Worm (Caenorhabditis elegans) whole organism, late embryonic: ENCODE measurements around the gene acs-20.

Source experiments
- C08G9.2 ChIP-seq: sonication (generic microtip); optimal IDR thresholded peaks from 2 replicates; lab custom pipeline; 2016; ENCODE audit warnings: mild to moderate bottlenecking, missing genetic modification characterization, moderate library complexity, missing compliant biosample characterization
- C38D4.7 ChIP-seq: fragments of 200-800 bp; sonication (Bioruptor generic); optimal IDR thresholded peaks from 2 replicates; lab custom pipeline; 2018; ENCODE audit warnings: mild to moderate bottlenecking, missing genetic modification characterization, moderate library complexity, missing compliant biosample characterization
- F13H6.1 ChIP-seq: sonication (generic microtip); optimal IDR thresholded peaks from 2 replicates; lab custom pipeline; 2016; ENCODE audit warnings: missing genetic modification characterization, missing compliant biosample characterization
- K02D7.2 ChIP-seq: sonication (generic microtip); optimal IDR thresholded peaks from 2 replicates; lab custom pipeline; 2017; ENCODE audit warnings: mild to moderate bottlenecking, missing genetic modification characterization, missing compliant biosample characterization
- T23F11.4 ChIP-seq: fragments of 200-800 bp; sonication (Bioruptor generic); optimal IDR thresholded peaks from 2 replicates; lab custom pipeline; 2018; ENCODE audit warnings: mild to moderate bottlenecking, missing genetic modification characterization, missing compliant biosample characterization
- Y22D7AL.16 ChIP-seq: sonication (generic microtip); optimal IDR thresholded peaks from 2 replicates; lab custom pipeline; 2016; ENCODE audit warnings: missing genetic modification characterization, missing compliant biosample characterization
- ceh-18 ChIP-seq: sonication (generic microtip); optimal IDR thresholded peaks from 2 replicates; lab custom pipeline; 2016; ENCODE audit warnings: missing genetic modification characterization, missing compliant biosample characterization
- ceh-19 ChIP-seq: fragments of 200-800 bp; sonication (Bioruptor generic); optimal IDR thresholded peaks from 2 replicates; lab custom pipeline; 2018; ENCODE audit warnings: mild to moderate bottlenecking, missing genetic modification characterization, missing compliant biosample characterization
- ceh-2 ChIP-seq: sonication (generic microtip); optimal IDR thresholded peaks from 2 replicates; lab custom pipeline; 2016; ENCODE audit warnings: missing genotype, missing genetic modification characterization, missing compliant biosample characterization
- ceh-22 ChIP-seq: sonication (generic microtip); optimal IDR thresholded peaks from 2 replicates; lab custom pipeline; 2017; ENCODE audit warnings: missing biosample characterization, missing genetic modification characterization
- ceh-24 ChIP-seq: sonication (generic microtip); optimal IDR thresholded peaks from 2 replicates; lab custom pipeline; 2016; ENCODE audit warnings: mild to moderate bottlenecking, missing genetic modification characterization, missing compliant biosample characterization
- ceh-34 ChIP-seq: sonication (generic microtip); optimal IDR thresholded peaks from 2 replicates; lab custom pipeline; 2016; ENCODE audit warnings: mild to moderate bottlenecking, missing genetic modification characterization, missing compliant biosample characterization
- ceh-45 ChIP-seq: fragments of 200-800 bp; sonication (Bioruptor generic); IDR thresholded peaks from 2 replicates; pipeline ENCODE4 v1.3.6; 2022; ENCODE audit warnings: missing genetic modification reagents, missing genetic modification characterization, missing compliant biosample characterization
- ceh-9 ChIP-seq: sonication (generic microtip); optimal IDR thresholded peaks from 2 replicates; lab custom pipeline; 2016; ENCODE audit warnings: mild to moderate bottlenecking, missing genetic modification characterization, inconsistent platforms, missing compliant biosample characterization
- che-1 ChIP-seq: sonication (generic microtip); optimal IDR thresholded peaks from 2 replicates; lab custom pipeline; 2016; ENCODE audit warnings: mild to moderate bottlenecking, missing genetic modification characterization, missing compliant biosample characterization
- dmd-4 ChIP-seq: sonication (generic microtip); optimal IDR thresholded peaks from 2 replicates; lab custom pipeline; 2016; ENCODE audit warnings: borderline replicate concordance, missing genetic modification characterization, missing compliant biosample characterization
- dve-1 ChIP-seq: sonication (generic microtip); optimal IDR thresholded peaks from 2 replicates; lab custom pipeline; 2017; ENCODE audit warnings: antibody characterized with exemption, mild to moderate bottlenecking, missing genetic modification characterization, missing compliant biosample characterization
- elt-2 ChIP-seq: sonication (generic microtip); optimal IDR thresholded peaks from 2 replicates; lab custom pipeline; 2016; ENCODE audit warnings: missing genetic modification reagents, missing genetic modification characterization, missing compliant biosample characterization
- ets-4 ChIP-seq: sonication (generic microtip); optimal IDR thresholded peaks from 2 replicates; lab custom pipeline; 2016; ENCODE audit warnings: missing genetic modification characterization, missing compliant biosample characterization
- eyg-1 ChIP-seq: sonication (generic microtip); optimal IDR thresholded peaks from 2 replicates; lab custom pipeline; 2016; ENCODE audit warnings: missing genotype, missing genetic modification characterization, missing compliant biosample characterization
- fkh-10 ChIP-seq: fragments of 150-350 bp; optimal IDR thresholded peaks from 2 replicates; lab custom pipeline; 2014; ENCODE audit warnings: missing biosample characterization, missing genetic modification reagents, missing genetic modification characterization
- hlh-15 ChIP-seq: sonication (generic microtip); optimal IDR thresholded peaks from 2 replicates; lab custom pipeline; 2016; ENCODE audit warnings: missing genetic modification characterization, missing compliant biosample characterization
- hlh-8 ChIP-seq: sonication (generic microtip); optimal IDR thresholded peaks from 2 replicates; lab custom pipeline; 2016; ENCODE audit warnings: missing genotype, missing genetic modification characterization, missing compliant biosample characterization
- lin-11 ChIP-seq: fragments of 200-800 bp; sonication (Bioruptor generic); optimal IDR thresholded peaks from 2 replicates; lab custom pipeline; 2018; ENCODE audit warnings: mild to moderate bottlenecking, missing genetic modification characterization, missing compliant biosample characterization
- madf-2 ChIP-seq: sonication (generic microtip); optimal IDR thresholded peaks from 2 replicates; lab custom pipeline; 2017; ENCODE audit warnings: missing genetic modification characterization, missing compliant biosample characterization
- nfya-1 ChIP-seq: sonication (generic microtip); optimal IDR thresholded peaks from 2 replicates; lab custom pipeline; 2017; ENCODE audit warnings: missing genetic modification characterization, mild to moderate bottlenecking, missing compliant biosample characterization, antibody characterized with exemption, moderate library complexity
- nhr-232 ChIP-seq: sonication (generic microtip); optimal IDR thresholded peaks from 2 replicates; lab custom pipeline; 2016; ENCODE audit warnings: missing genetic modification characterization, missing compliant biosample characterization
- pat-9 ChIP-seq: fragments of 200-800 bp; sonication (Bioruptor generic); optimal IDR thresholded peaks from 2 replicates; lab custom pipeline; 2018; ENCODE audit warnings: mild to moderate bottlenecking, missing genetic modification characterization, moderate library complexity, missing compliant biosample characterization
- pax-1 ChIP-seq: fragments of 150-350 bp; optimal IDR thresholded peaks from 2 replicates; lab custom pipeline; 2014; ENCODE audit warnings: missing biosample characterization, missing genetic modification characterization
- pros-1 ChIP-seq: fragments of 150-350 bp; optimal IDR thresholded peaks from 2 replicates; lab custom pipeline; 2014; ENCODE audit warnings: missing biosample characterization, missing genetic modification reagents, missing genetic modification characterization
- ref-2 ChIP-seq: sonication (generic microtip); optimal IDR thresholded peaks from 2 replicates; lab custom pipeline; 2016; ENCODE audit warnings: missing genetic modification characterization, missing compliant biosample characterization
- sdc-2 ChIP-seq: sonication (generic microtip); optimal IDR thresholded peaks from 2 replicates; lab custom pipeline; 2016; ENCODE audit warnings: missing genotype, missing genetic modification characterization, missing compliant biosample characterization
- tbx-2 ChIP-seq: sonication (generic microtip); optimal IDR thresholded peaks from 2 replicates; lab custom pipeline; 2016; ENCODE audit warnings: missing genetic modification characterization, missing compliant biosample characterization
- tbx-7 ChIP-seq: sonication (generic microtip); optimal IDR thresholded peaks from 2 replicates; lab custom pipeline; 2016; ENCODE audit warnings: missing genotype, missing genetic modification characterization, missing compliant biosample characterization
- ttx-3 ChIP-seq: sonication (generic microtip); optimal IDR thresholded peaks from 2 replicates; lab custom pipeline; 2016; ENCODE audit warnings: missing genetic modification reagents, missing genetic modification characterization, missing compliant biosample characterization
- unc-3 ChIP-seq, 2 experiments: fragments of 200-800 bp in 1 of 2; sonication (Bioruptor generic) in 1 of 2; sonication (generic microtip) in 1 of 2; conservative IDR thresholded peaks in 1 of 2; optimal IDR thresholded peaks in 1 of 2; 2 replicates each; pipeline versions ENCODE4 v1.3.6 to Lab custom; 2016 to 2022; ENCODE audit warnings: missing compliant biosample characterization in 2 of 2, missing genetic modification characterization in 2 of 2, missing genetic modification reagents in 1 of 2
- unc-42 ChIP-seq: sonication (generic microtip); optimal IDR thresholded peaks from 2 replicates; lab custom pipeline; 2016; ENCODE audit warnings: missing genotype, missing genetic modification characterization, missing compliant biosample characterization

The acs-20 gene

ce11 chrIV:12382864-12383263, 15.6 kb downstream of the acs-20 start, which contains the start of gene thn-2:
Gene thn-2 (plus strand): TSS chrIV:12383170.
- no peak for TF ChIP-seq elt-2 (tag; lab: Kevin White, UChicago)
- TF ChIP-seq K02D7.2 (tag; lab: Kevin White, UChicago) = no peak
- no peak for TF ChIP-seq nfya-1
- no peak for TF ChIP-seq dmd-4 (tag; lab: Kevin White, UChicago)
- no peak for TF ChIP-seq tbx-2 (tag; lab: Kevin White, UChicago)
- no peak for TF ChIP-seq ets-4 (tag; lab: Kevin White, UChicago)
- no peak for TF ChIP-seq hlh-8
- TF ChIP-seq che-1 (tag; lab: Kevin White, UChicago) = no peak
- no peak for TF ChIP-seq ceh-34 (tag; lab: Kevin White, UChicago)
- no peak for TF ChIP-seq dve-1 (tag; lab: Kevin White, UChicago)
- TF ChIP-seq ceh-18 (tag; lab: Kevin White, UChicago) = no peak
- no peak for TF ChIP-seq Y22D7AL.16 (tag; lab: Kevin White, UChicago)

ce11 chrIV:12379784-12380183, 18.7 kb downstream of the acs-20 start, which contains the start of gene thn-1:
Gene thn-1 (plus strand): TSS chrIV:12380084.
- TF ChIP-seq lin-11 (tag; lab: Kevin White, UChicago) = no peak
- no peak for TF ChIP-seq pax-1 (tag; lab: Kevin White, UChicago)
- no peak for TF ChIP-seq ceh-2 (tag; lab: Kevin White, UChicago)
- no peak for TF ChIP-seq ceh-9
- no peak for TF ChIP-seq ceh-19
- no peak for TF ChIP-seq T23F11.4 (GFP tag; lab: Kevin White, UChicago)
- TF ChIP-seq pat-9 (tag; lab: Kevin White, UChicago) = no peak
- TF ChIP-seq fkh-10 = no peak
- TF ChIP-seq eyg-1 (tag; lab: Kevin White, UChicago) = no peak
- no peak for TF ChIP-seq F13H6.1 (tag; lab: Kevin White, UChicago)
- no peak for TF ChIP-seq hlh-15 (tag; lab: Kevin White, UChicago)
- TF ChIP-seq unc-3 (GFP tag; conservative IDR thresholded peaks at IDR 0.05; lab: Robert Waterston, UW) = no peak
- no peak for TF ChIP-seq unc-3 (tag; optimal IDR thresholded peaks at IDR 0.05; lab: Kevin White, UChicago)
- TF ChIP-seq nhr-232 (tag; lab: Kevin White, UChicago) = no peak
- no peak for TF ChIP-seq ceh-45 (GFP tag; lab: Robert Waterston, UW)

- no peak for TF ChIP-seq ceh-22
These were observed 19.6 kb downstream of the acs-20 start for ce11 chrIV:12378919-12379318.

- TF ChIP-seq ttx-3 (no peak), ceh-24 (no peak), madf-2 (tag; lab: Kevin White, UChicago) (no peak), unc-42 (tag; lab: Kevin White, UChicago) (no peak), tbx-7 (no peak), ceh-19 (no peak), C08G9.2 (tag; lab: Kevin White, UChicago) (no peak), K02D7.2 (tag; lab: Kevin White, UChicago) (no peak), C38D4.7 (GFP tag; lab: Kevin White, UChicago) (no peak), ref-2 (tag; lab: Kevin White, UChicago) (no peak), che-1 (tag; lab: Kevin White, UChicago) (no peak), elt-2 (tag; lab: Kevin White, UChicago) (no peak), pros-1 (tag; lab: Kevin White, UChicago) (no peak), sdc-2 (tag; lab: Kevin White, UChicago) (no peak)
These were observed 22.5 kb downstream of the acs-20 start, which contains the start of gene atz-1 for ce11 chrIV:12376021-12376420. Gene atz-1 (minus strand): TSS chrIV:12376121.
